Worm (Caenorhabditis elegans): Measurements from ENCODE around the gene chil-15.

The chil-15 gene

ce11 chrII:9411497-9411896 is 31.9 kb downstream of the chil-15 start, which contains the start of gene M176.9:
TSS of gene M176.9 (minus strand) at chrII:9411597.
- TF ChIP-seq fkh-10 (GFP tag; optimal IDR thresholded peaks at IDR 0.05), result no peak
- TF ChIP-seq nhr-67 (tag; optimal IDR thresholded peaks at IDR 0.05), result no peak
- TF ChIP-seq ceh-82 (tag; optimal IDR thresholded peaks at IDR 0.05), result no peak
- TF ChIP-seq fos-1 (tag; optimal IDR thresholded peaks at IDR 0.05), result no peak
- no peak for TF ChIP-seq unc-39 (tag; optimal IDR thresholded peaks at IDR 0.05)
- no peak for TF ChIP-seq nhr-43 (tag; optimal IDR thresholded peaks at IDR 0.05; ENCODE audit: poor library complexity, severe bottlenecking)
- TF ChIP-seq jun-1 (tag; optimal IDR thresholded peaks at IDR 0.05), result no peak
- TF ChIP-seq ama-1 (optimal IDR thresholded peaks at IDR 0.05), result no peak
- TF ChIP-seq lsy-12 (tag; optimal IDR thresholded peaks at IDR 0.05), result no peak
- TF ChIP-seq egl-5 (tag; optimal IDR thresholded peaks at IDR 0.05), result no peak
- no peak for TF ChIP-seq nhr-25 (tag; optimal IDR thresholded peaks at IDR 0.05)
- no peak for TF ChIP-seq ZK546.5 (tag; optimal IDR thresholded peaks at IDR 0.05)
- TF ChIP-seq lin-15B (tag; optimal IDR thresholded peaks at IDR 0.05), result no peak
- TF ChIP-seq daf-12 (tag; optimal IDR thresholded peaks at IDR 0.05), result no peak
- no peak for TF ChIP-seq egl-27 (tag; optimal IDR thresholded peaks at IDR 0.05)
- no peak for TF ChIP-seq elt-1 (tag; optimal IDR thresholded peaks at IDR 0.05)

ce11 chrII:9407469-9407868 is 36.0 kb downstream of the chil-15 start, which contains the start of gene arrd-2:
TSS of gene arrd-2 (plus strand) at chrII:9407769.
- no peak for TF ChIP-seq eor-1 (tag; optimal IDR thresholded peaks at IDR 0.05)
- TF ChIP-seq tbx-2 (tag; optimal IDR thresholded peaks at IDR 0.05), result no peak
- no peak for TF ChIP-seq fos-1 (tag; optimal IDR thresholded peaks at IDR 0.05)
- no peak for TF ChIP-seq ztf-11 (tag; optimal IDR thresholded peaks at IDR 0.05)
- TF ChIP-seq nhr-77 (tag; optimal IDR thresholded peaks at IDR 0.05), result no peak
- TF ChIP-seq snpc-4 (tag; optimal IDR thresholded peaks at IDR 0.05), result no peak
- no peak for TF ChIP-seq ceh-16 (tag; optimal IDR thresholded peaks at IDR 0.05)
- TF ChIP-seq hmg-11 (tag; optimal IDR thresholded peaks at IDR 0.05), result no peak
- no peak for TF ChIP-seq ZK546.5 (tag; optimal IDR thresholded peaks at IDR 0.05)
- no peak for TF ChIP-seq sea-2 (GFP tag; optimal IDR thresholded peaks at IDR 0.05)
- no peak for TF ChIP-seq mdl-1 (tag; optimal IDR thresholded peaks at IDR 0.05)
- no peak for TF ChIP-seq pha-4 (tag; optimal IDR thresholded peaks at IDR 0.05)
- no peak for TF ChIP-seq nhr-25 (tag; optimal IDR thresholded peaks at IDR 0.05)
- no peak for TF ChIP-seq mml-1 (tag; optimal IDR thresholded peaks at IDR 0.05)
- TF ChIP-seq ceh-9 (tag; optimal IDR thresholded peaks at IDR 0.05), result no peak
- TF ChIP-seq nhr-76 (tag; optimal IDR thresholded peaks at IDR 0.05), result no peak
- TF ChIP-seq nhr-23 (tag; optimal IDR thresholded peaks at IDR 0.05), result no peak
- TF ChIP-seq jun-1 (tag; optimal IDR thresholded peaks at IDR 0.05), result no peak
- no peak for TF ChIP-seq ceh-82 (tag; optimal IDR thresholded peaks at IDR 0.05)
- no peak for TF ChIP-seq lin-15B (tag; optimal IDR thresholded peaks at IDR 0.05)

DNA sequence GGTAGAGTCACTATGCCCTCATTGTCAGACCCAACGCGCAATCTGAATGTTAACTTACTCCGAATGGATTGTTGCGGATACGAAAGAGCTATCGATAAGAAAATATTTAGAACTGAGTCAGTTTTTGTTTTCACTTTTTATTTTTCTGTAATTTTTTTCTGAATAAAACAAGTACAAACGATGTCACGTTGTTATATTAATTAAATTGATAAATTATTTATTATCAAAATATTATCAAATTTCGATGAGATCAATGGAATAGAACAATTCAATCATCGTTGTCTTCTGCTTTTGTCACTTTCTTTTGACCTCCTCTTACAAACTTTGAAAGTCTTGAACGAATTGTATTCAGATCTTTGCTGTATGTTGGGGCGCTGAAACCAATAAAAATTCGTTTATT is 36.4 kb downstream of the chil-15 start, which contains the start of gene mpz-6:
Gene mpz-6, minus strand, starts transcription at position 101 of the 400 bp plus-strand sequence.
- TF ChIP-seq unc-39 (tag; optimal IDR thresholded peaks at IDR 0.05) (no peak), ceh-16 (tag; optimal IDR thresholded peaks at IDR 0.05) (no peak), sea-2 (GFP tag; optimal IDR thresholded peaks at IDR 0.05) (no peak), nhr-25 (tag; optimal IDR thresholded peaks at IDR 0.05) (no peak), lin-15B (tag; optimal IDR thresholded peaks at IDR 0.05) (no peak), nhr-11 (tag; optimal IDR thresholded peaks at IDR 0.05) (no peak), elt-1 (tag; optimal IDR thresholded peaks at IDR 0.05) (no peak), elt-2 (tag; optimal IDR thresholded peaks at IDR 0.05) (no peak), nhr-23 (tag; optimal IDR thresholded peaks at IDR 0.05) (no peak), ceh-82 (tag; optimal IDR thresholded peaks at IDR 0.05) (no peak)

DNA sequence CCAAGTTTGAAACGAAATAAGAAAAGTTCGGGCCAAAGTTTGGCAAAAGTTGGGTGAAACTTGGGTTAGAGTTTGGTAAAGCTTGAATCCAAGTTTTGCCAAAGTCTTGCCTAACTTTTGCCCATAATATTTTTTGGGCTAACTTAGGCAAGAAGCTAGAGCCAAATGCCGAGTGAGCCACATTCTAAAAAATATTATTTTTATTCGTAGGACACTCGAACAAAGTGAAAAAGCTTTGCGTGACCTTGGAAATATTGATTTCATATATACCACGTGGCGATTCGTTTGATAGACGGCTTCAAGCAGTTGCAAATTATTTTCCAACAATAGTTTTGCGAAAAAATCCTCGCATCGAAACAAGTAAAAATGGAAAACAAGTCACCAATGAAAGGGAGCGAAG is 39.6 kb downstream of the chil-15 start, which contains the start of gene Y51B9A.5:
Gene Y51B9A.5, plus strand, starts transcription at position 301 of the 400 bp plus-strand sequence.
- no peak for TF ChIP-seq ceh-28 (tag; optimal IDR thresholded peaks at IDR 0.05)
- TF ChIP-seq nhr-237 (tag; optimal IDR thresholded peaks at IDR 0.05), result no peak
- no peak for TF ChIP-seq ZK546.5 (tag; optimal IDR thresholded peaks at IDR 0.05)
- no peak for TF ChIP-seq egl-5 (tag; optimal IDR thresholded peaks at IDR 0.05)

DNA sequence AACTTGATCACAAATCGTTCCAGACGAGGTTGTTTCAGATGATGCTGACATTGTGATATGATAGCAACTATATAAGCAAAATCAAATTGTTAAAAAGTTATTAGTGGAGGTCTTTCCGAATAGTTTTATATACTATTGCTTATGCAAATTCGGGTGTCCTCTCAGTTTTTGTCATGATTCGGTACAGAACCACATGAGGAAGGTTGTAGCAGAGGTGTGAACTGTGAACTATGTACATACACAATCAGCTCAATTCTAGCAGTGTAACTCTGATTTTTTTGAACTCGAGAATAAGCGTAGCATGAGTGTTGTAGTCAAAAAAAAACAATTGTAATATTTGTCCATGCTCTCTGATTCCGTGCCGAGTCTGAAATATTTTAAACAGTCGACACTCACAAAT is 40.3 kb downstream of the chil-15 start, which contains the start of gene Y51B9A.6:
Gene Y51B9A.6, minus strand, starts transcription at position 101 of the 400 bp plus-strand sequence.
- TF ChIP-seq tbx-2 (tag; optimal IDR thresholded peaks at IDR 0.05) (no peak), ztf-11 (tag; optimal IDR thresholded peaks at IDR 0.05) (no peak), nhr-28 (tag; optimal IDR thresholded peaks at IDR 0.05) (no peak), unc-62 (GFP tag; optimal IDR thresholded peaks at IDR 0.05) (no peak), lin-15B (tag; optimal IDR thresholded peaks at IDR 0.05) (no peak), lin-39 (tag; optimal IDR thresholded peaks at IDR 0.05) (no peak), ceh-82 (tag; optimal IDR thresholded peaks at IDR 0.05) (no peak), lsy-12 (tag; optimal IDR thresholded peaks at IDR 0.05) (no peak), ZK546.5 (tag; optimal IDR thresholded peaks at IDR 0.05) (no peak), fos-1 (tag; optimal IDR thresholded peaks at IDR 0.05) (no peak), nhr-23 (tag; optimal IDR thresholded peaks at IDR 0.05) (no peak), aly-2 (tag; optimal IDR thresholded peaks at IDR 0.05) (no peak), unc-39 (tag; optimal IDR thresholded peaks at IDR 0.05) (no peak), mdl-1 (tag; optimal IDR thresholded peaks at IDR 0.05) (no peak), zag-1 (tag; optimal IDR thresholded peaks at IDR 0.05) (no peak), nhr-12 (tag; optimal IDR thresholded peaks at IDR 0.05) (no peak)

Measured in whole organism, L3 larva.